Worm (Caenorhabditis elegans) whole organism, L4 larva: ENCODE data around the gene srh-277.
A peak's percentile ranks its signal among the peaks of the same experiment; 100 is the strongest.

Experiments used
- D1046.2 ChIP-seq: fragments of 200-800 bp; sonication (Bioruptor generic); IDR thresholded peaks from 2 replicates; pipeline ENCODE4 v1.3.6; 2022; ENCODE audit warnings: missing genetic modification characterization, missing compliant biosample characterization
- F37D6.2 ChIP-seq: sonication (generic microtip); optimal IDR thresholded peaks from 2 replicates; lab custom pipeline; 2016; ENCODE audit warnings: mild to moderate bottlenecking, missing genetic modification characterization, missing compliant biosample characterization
- Y48G9A.11 ChIP-seq: fragments of 200-800 bp; sonication (Bioruptor generic); IDR thresholded peaks from 2 replicates; pipeline ENCODE4 v1.3.6; 2022; ENCODE audit warnings: missing genetic modification reagents, missing genetic modification characterization, missing compliant biosample characterization
- Y5F2A.4 ChIP-seq: fragments of 200-800 bp; sonication (Bioruptor generic); optimal IDR thresholded peaks from 2 replicates; lab custom pipeline; 2018; ENCODE audit warnings: mild to moderate bottlenecking, missing genetic modification characterization, missing compliant biosample characterization
- aha-1 ChIP-seq: fragments of 150-350 bp; peaks from one replicate; lab custom pipeline; 2014; ENCODE audit warnings: missing biosample characterization, missing genetic modification characterization
- aly-2 ChIP-seq: sonication (generic microtip); optimal IDR thresholded peaks from 2 replicates; lab custom pipeline; 2018; ENCODE audit warnings: missing biosample characterization, missing genetic modification characterization
- ceh-28 ChIP-seq: fragments of 150-350 bp; optimal IDR thresholded peaks from 2 replicates; lab custom pipeline; 2014; ENCODE audit warnings: missing biosample characterization, missing genetic modification reagents, missing genetic modification characterization
- ceh-62 ChIP-seq: sonication (generic microtip); optimal IDR thresholded peaks from 2 replicates; lab custom pipeline; 2017; ENCODE audit warnings: missing biosample characterization, missing genetic modification characterization
- daf-12 ChIP-seq: fragments of 150-350 bp; optimal IDR thresholded peaks from 2 replicates; lab custom pipeline; 2014; ENCODE audit warnings: missing biosample characterization, missing genetic modification reagents, missing genetic modification characterization
- daf-16 ChIP-seq, 3 experiments: sonication (generic microtip); optimal IDR thresholded peaks; 2 replicates each; lab custom pipeline; 2016 to 2017; ENCODE audit warnings: missing genetic modification characterization in 3 of 3, missing genetic modification reagents in 3 of 3, mild to moderate bottlenecking in 2 of 3, missing compliant biosample characterization in 2 of 3, missing biosample characterization in 1 of 3, moderate library complexity in 1 of 3
- duxl-1 ChIP-seq: sonication (generic microtip); optimal IDR thresholded peaks from 2 replicates; lab custom pipeline; 2016; ENCODE audit warnings: mild to moderate bottlenecking, missing genetic modification characterization, moderate library complexity, missing compliant biosample characterization; ENCODE audit not compliant: poor library complexity
- egl-27 ChIP-seq: sonication (generic microtip); optimal IDR thresholded peaks from 3 replicates; lab custom pipeline; 2017; ENCODE audit warnings: missing biosample characterization, missing genetic modification reagents, missing genetic modification characterization
- egl-43 ChIP-seq: fragments of 200-800 bp; sonication (Bioruptor generic); IDR thresholded peaks from 2 replicates; pipeline ENCODE4 v1.3.6; 2022; ENCODE audit warnings: missing genetic modification reagents, missing genetic modification characterization, missing compliant biosample characterization
- gei-8 ChIP-seq: fragments of 200-800 bp; sonication (Bioruptor generic); optimal IDR thresholded peaks from 2 replicates; lab custom pipeline; 2018; ENCODE audit warnings: mild to moderate bottlenecking, missing genetic modification characterization, missing compliant biosample characterization
- hif-1 ChIP-seq, 2 experiments: sonication (generic microtip); optimal IDR thresholded peaks; 2 replicates each; lab custom pipeline; 2016 to 2017; ENCODE audit warnings: missing compliant biosample characterization in 2 of 2, missing genetic modification characterization in 2 of 2, missing genetic modification reagents in 2 of 2, missing genotype in 2 of 2, mild to moderate bottlenecking in 1 of 2
- hmg-1.1 ChIP-seq: fragments of 200-800 bp; sonication (Bioruptor generic); IDR thresholded peaks from 2 replicates; pipeline ENCODE4 v1.3.6; 2022; ENCODE audit warnings: missing genetic modification reagents, missing genetic modification characterization, missing compliant biosample characterization
- mdl-1 ChIP-seq, 2 experiments: fragments of 150-350 bp in 1 of 2; sonication (generic microtip) in 1 of 2; optimal IDR thresholded peaks; 2 replicates each; lab custom pipeline; 2014 to 2017; ENCODE audit warnings: missing biosample characterization in 2 of 2, missing genetic modification characterization in 2 of 2
- mdt-29 ChIP-seq: fragments of 200-800 bp; sonication (Bioruptor generic); IDR thresholded peaks from 2 replicates; pipeline ENCODE4 v1.3.6; 2022; ENCODE audit warnings: missing genetic modification reagents, missing genetic modification characterization, missing compliant biosample characterization
- mxl-2 ChIP-seq: fragments of 200-800 bp; sonication (Bioruptor generic); conservative IDR thresholded peaks from 2 replicates; pipeline ENCODE4 v1.3.6; 2022; ENCODE audit warnings: missing genetic modification reagents, missing genetic modification characterization, missing compliant biosample characterization
- nhr-10 ChIP-seq: fragments of 150-350 bp; optimal IDR thresholded peaks from 2 replicates; lab custom pipeline; 2014; ENCODE audit warnings: missing biosample characterization, missing genetic modification characterization
- nhr-237 ChIP-seq: sonication (generic microtip); optimal IDR thresholded peaks from 2 replicates; lab custom pipeline; 2017; ENCODE audit warnings: missing biosample characterization, missing genetic modification characterization
- nhr-28 ChIP-seq: fragments of 150-350 bp; optimal IDR thresholded peaks from 2 replicates; lab custom pipeline; 2014; ENCODE audit warnings: missing biosample characterization, missing genetic modification characterization
- nhr-41 ChIP-seq: fragments of 200-800 bp; sonication (Bioruptor generic); IDR thresholded peaks from 2 replicates; pipeline ENCODE4 v1.3.6; 2022; ENCODE audit warnings: missing genetic modification reagents, missing genetic modification characterization, missing compliant biosample characterization
- nhr-48 ChIP-seq: sonication (generic microtip); optimal IDR thresholded peaks from 2 replicates; lab custom pipeline; 2016; ENCODE audit warnings: mild to moderate bottlenecking, missing genetic modification characterization, missing compliant biosample characterization
- nhr-77 ChIP-seq: fragments of 150-350 bp; optimal IDR thresholded peaks from 2 replicates; lab custom pipeline; 2014; ENCODE audit warnings: missing biosample characterization, missing genetic modification characterization
- pha-4 ChIP-seq, 2 experiments: fragments of 150-350 bp in 1 of 2; fragments of 200-800 bp in 1 of 2; sonication (Bioruptor generic) in 1 of 2; IDR thresholded peaks in 1 of 2; optimal IDR thresholded peaks in 1 of 2; 2 replicates each; pipeline versions ENCODE4 v1.3.6 to Lab custom; 2014 to 2022; ENCODE audit warnings: missing genetic modification characterization in 2 of 2, missing genetic modification reagents in 2 of 2, missing biosample characterization in 1 of 2, missing compliant biosample characterization in 1 of 2
- pqm-1 ChIP-seq: sonication (generic microtip); optimal IDR thresholded peaks from 2 replicates; lab custom pipeline; 2017; ENCODE audit warnings: missing biosample characterization, missing genetic modification characterization
- saeg-2 ChIP-seq: fragments of 200-800 bp; sonication (Bioruptor generic); IDR thresholded peaks from 2 replicates; pipeline ENCODE4 v1.3.6; 2022; ENCODE audit warnings: missing genetic modification reagents, missing genetic modification characterization, missing compliant biosample characterization
- sdz-12 ChIP-seq: fragments of 200-800 bp; sonication (Bioruptor generic); optimal IDR thresholded peaks from 2 replicates; lab custom pipeline; 2018; ENCODE audit warnings: mild to moderate bottlenecking, missing genetic modification characterization, missing compliant biosample characterization
- skn-1 ChIP-seq: fragments of 150-350 bp; optimal IDR thresholded peaks from 2 replicates; lab custom pipeline; 2014; ENCODE audit warnings: missing biosample characterization, missing genetic modification characterization
- snpc-4 ChIP-seq: fragments of 150-350 bp; optimal IDR thresholded peaks from 2 replicates; lab custom pipeline; 2014; ENCODE audit warnings: missing biosample characterization, missing genetic modification characterization
- tag-97 ChIP-seq: fragments of 200-800 bp; sonication (Bioruptor generic); IDR thresholded peaks from 2 replicates; pipeline ENCODE4 v1.3.6; 2022; ENCODE audit warnings: missing genetic modification characterization, missing compliant biosample characterization
- unc-39 ChIP-seq: sonication (generic microtip); optimal IDR thresholded peaks from 2 replicates; lab custom pipeline; 2017; ENCODE audit warnings: missing biosample characterization, missing genetic modification characterization
- zip-11 ChIP-seq: fragments of 200-800 bp; sonication (Bioruptor generic); IDR thresholded peaks from 2 replicates; pipeline ENCODE4 v1.3.6; 2022; ENCODE audit warnings: missing genetic modification characterization, missing compliant biosample characterization
- zip-2 ChIP-seq: fragments of 150-350 bp; optimal IDR thresholded peaks from 2 replicates; lab custom pipeline; 2014; ENCODE audit warnings: missing biosample characterization, missing genetic modification characterization
- ztf-11 ChIP-seq: fragments of 150-350 bp; optimal IDR thresholded peaks from 2 replicates; lab custom pipeline; 2014; ENCODE audit warnings: missing biosample characterization, missing genetic modification characterization
- ztf-7 ChIP-seq: fragments of 150-350 bp; optimal IDR thresholded peaks from 2 replicates; lab custom pipeline; 2014; ENCODE audit warnings: missing biosample characterization, missing genetic modification characterization

The srh-277 gene

DNA sequence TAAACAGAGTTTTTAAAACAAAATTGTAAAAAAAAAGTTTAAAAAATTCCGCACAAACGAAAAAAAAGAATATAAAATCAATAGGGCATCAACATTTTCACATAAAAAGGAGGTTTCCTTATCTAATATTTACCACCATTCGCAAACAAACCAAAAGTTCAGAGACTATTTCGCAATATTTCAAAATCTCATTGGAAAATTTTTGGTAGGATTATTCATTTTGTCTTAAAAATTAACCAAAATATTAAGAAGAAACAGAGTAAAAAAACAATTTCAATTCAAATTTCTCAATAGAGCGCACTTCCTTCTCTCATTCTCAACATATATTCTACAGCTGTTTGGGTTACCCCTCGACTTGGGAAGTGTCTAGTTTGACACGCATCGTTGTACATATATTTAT lies 22.9 kb upstream of the srh-277 start:
- TF ChIP-seq gei-8 (no peak), Y48G9A.11 (GFP tag; lab: Robert Waterston, UW) (no peak), daf-16 (GFP tag; optimal IDR thresholded peaks at IDR 0.05; lab: Kevin White, UChicago) (no peak), daf-16 (tag; optimal IDR thresholded peaks at IDR 0.05; lab: Kevin White, UChicago) (peak; percentile 73), ztf-7 (tag; lab: Kevin White, UChicago) (peak; percentile 30), zip-2 (tag; lab: Kevin White, UChicago) (peak; percentile 90), nhr-28 (tag; lab: Kevin White, UChicago) (peak; percentile 37), mdt-29 (GFP tag; lab: Robert Waterston, UW) (no peak), pha-4 (GFP tag; IDR thresholded peaks at IDR 0.05; lab: Robert Waterston, UW) (no peak), pha-4 (tag; optimal IDR thresholded peaks at IDR 0.05; lab: Kevin White, UChicago) (peak; percentile 19), pqm-1 (peak; percentile 22), aha-1 (peak; percentile 46), nhr-77 (tag; lab: Kevin White, UChicago) (peak; percentile 47)

DNA sequence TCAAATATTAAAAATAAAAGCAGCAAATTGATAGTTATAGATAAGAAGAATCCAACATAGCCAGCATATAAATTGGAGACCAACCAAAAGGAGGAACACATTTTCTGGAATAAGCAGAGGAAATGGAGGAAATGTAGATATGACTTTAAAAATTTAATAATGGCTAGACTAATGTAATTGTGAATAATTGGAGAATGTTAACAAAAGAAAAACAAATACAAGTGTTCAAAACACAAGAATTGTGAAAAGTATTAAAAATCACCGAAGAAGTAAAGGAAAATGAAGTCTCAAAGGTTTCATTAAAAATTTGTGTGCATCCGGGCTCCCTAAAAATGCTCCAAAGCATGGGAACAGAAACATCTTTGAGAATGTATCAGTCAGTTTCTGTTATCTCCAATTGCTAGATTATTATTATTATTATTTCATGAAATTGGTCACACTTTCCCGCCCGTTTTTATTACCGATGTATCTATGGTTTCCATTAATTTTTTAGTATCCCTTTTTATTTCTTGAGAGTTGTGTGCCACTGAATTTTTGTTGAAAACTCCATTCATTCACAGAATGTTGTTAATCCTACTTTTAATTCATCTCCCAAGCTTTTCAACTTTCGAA lies 20.8 kb upstream of the srh-277 start, which contains the start of the genes str-109 and F10A3.11:
TSS of gene str-109 (minus strand) at position 101 of the 612 bp plus-strand sequence.
TSS of gene F10A3.11 (plus strand) at position 562 of the 612 bp plus-strand sequence.
- no peak for TF ChIP-seq F37D6.2 (tag; lab: Kevin White, UChicago)
- no peak for TF ChIP-seq saeg-2
- TF ChIP-seq nhr-10, result no peak
- TF ChIP-seq gei-8, result no peak
- TF ChIP-seq aly-2 (tag; lab: Kevin White, UChicago), result no peak
- TF ChIP-seq daf-12 (tag; lab: Kevin White, UChicago), result no peak
- TF ChIP-seq hif-1 (tag; optimal IDR thresholded peaks at IDR 0.05; lab: Kevin White, UChicago), result no peak

DNA sequence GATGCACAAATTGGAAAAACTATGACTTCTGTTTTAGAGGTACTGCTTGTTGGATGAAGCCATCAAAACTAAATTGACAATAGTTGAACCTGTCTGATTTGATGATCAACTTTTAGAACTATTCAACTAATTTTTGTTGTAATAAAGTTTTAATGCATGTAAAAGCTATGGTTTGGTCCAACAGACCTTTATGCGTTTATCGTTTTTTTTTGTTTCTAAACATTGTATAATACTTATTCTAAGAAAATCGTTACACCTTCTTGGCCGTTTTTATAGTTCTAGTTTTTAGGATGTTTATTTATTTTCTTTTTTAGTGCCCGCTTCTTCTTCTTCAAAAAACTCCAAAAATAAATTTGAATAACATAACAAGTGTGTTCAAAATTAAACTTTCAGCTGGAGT lies 19.3 kb upstream of the srh-277 start, which contains the start of gene F10A3.12:
TSS of gene F10A3.12 (plus strand) at position 301 of the 400 bp plus-strand sequence.
- TF ChIP-seq zip-11 (GFP tag; lab: Robert Waterston, UW) (no peak), Y5F2A.4 (GFP tag; lab: Kevin White, UChicago) (no peak), nhr-41 (GFP tag; lab: Robert Waterston, UW) (no peak), aly-2 (tag; lab: Kevin White, UChicago) (no peak), ceh-28 (tag; lab: Kevin White, UChicago) (no peak), D1046.2 (GFP tag; lab: Robert Waterston, UW) (no peak), nhr-237 (tag; lab: Kevin White, UChicago) (no peak), snpc-4 (no peak), skn-1 (tag; lab: Kevin White, UChicago) (no peak), tag-97 (no peak), unc-39 (tag; lab: Kevin White, UChicago) (no peak), nhr-48 (tag; lab: Kevin White, UChicago) (no peak)

DNA sequence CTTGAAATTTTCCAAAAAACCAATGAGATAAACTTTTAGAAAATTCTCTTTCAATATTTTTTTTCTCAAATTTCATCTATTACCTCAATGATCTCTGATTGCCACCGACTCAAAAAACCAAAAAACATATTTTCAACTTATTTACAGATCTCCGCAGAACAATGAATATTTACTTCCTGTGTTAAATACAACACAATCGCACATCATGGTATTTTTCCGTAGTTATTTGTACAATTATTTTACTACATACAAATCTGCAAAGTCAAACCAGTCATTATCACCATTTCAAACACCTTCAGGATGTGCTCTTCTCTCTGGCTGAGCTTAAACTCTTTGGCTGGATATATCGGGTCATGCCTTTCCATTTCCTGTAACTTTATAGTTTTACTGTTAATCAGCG lies 17.1 kb upstream of the srh-277 start, which contains the start of gene str-108:
TSS of gene str-108 (plus strand) at position 301 of the 400 bp plus-strand sequence.
- TF ChIP-seq duxl-1 (no peak), sdz-12 (GFP tag; lab: Kevin White, UChicago) (no peak), egl-43 (GFP tag; lab: Robert Waterston, UW) (no peak), ztf-11 (tag; lab: Kevin White, UChicago) (no peak), Y5F2A.4 (GFP tag; lab: Kevin White, UChicago) (no peak), saeg-2 (no peak), hmg-1.1 (no peak), mxl-2 (no peak), ceh-62 (tag; lab: Kevin White, UChicago) (no peak), egl-27 (tag; lab: Kevin White, UChicago) (no peak), mdl-1 (tag; optimal IDR thresholded peaks at IDR 0.05; lab: Kevin White, UChicago) (no peak)
